Fruit fly (Drosophila melanogaster): ENCODE measurements around the gene Graf.
"Not testable (repeated sequence)": the region's sequence is repeated elsewhere in the genome, so short reads cannot be mapped to it uniquely, and the experiment has no call there.

Graf gene

dm6 chrX:15799085-15799557 lies 38.6 kb upstream of the Graf start, which contains the start of the genes sordd2 and CG15602 (continued):
- TF ChIP-seq sna (GFP tag; IDR thresholded peaks at IDR 0.05; ENCODE audit: partially characterized antibody) (peak; percentile 67), tna (GFP tag; IDR thresholded peaks at IDR 0.05; ENCODE audit: partially characterized antibody) (peak; percentile 62), ssp (GFP tag; IDR thresholded peaks at IDR 0.05) (peak; percentile 95), CG7357 (GFP tag; IDR thresholded peaks at IDR 0.05) (0 out of 3 replicates have a peak, but pooled peaks have one; percentile 20), pan (GFP tag; optimal IDR thresholded peaks at IDR 0.05 in 1 of 2, IDR thresholded peaks at IDR 0.05 in 1 of 2) (peak in 1 of 2 experiments; percentile 24), Gug (GFP tag; IDR thresholded peaks at IDR 0.05) (peak; percentile 21; the same call in 1 of the 4 replicates), CG13287 (GFP tag; IDR thresholded peaks at IDR 0.05; ENCODE audit: partially characterized antibody) (peak; percentile 33), sens (GFP tag) (peak; percentile 65), CG42726 (GFP tag; IDR thresholded peaks at IDR 0.05; ENCODE audit: partially characterized antibody) (peak; percentile 80; the same call in 1 of the 2 replicates), Med (GFP tag) (peak; percentile 15), knrl (GFP tag; IDR thresholded peaks at IDR 0.05; ENCODE audit: partially characterized antibody) (peak; percentile 81), bbx (GFP tag; IDR thresholded peaks at IDR 0.05; ENCODE audit: partially characterized antibody) (peak; percentile 86), Dll (GFP tag; IDR thresholded peaks at IDR 0.05; ENCODE audit: partially characterized antibody) (peak; percentile 80), vnd (GFP tag; IDR thresholded peaks at IDR 0.05; ENCODE audit: partially characterized antibody) (peak; percentile 68), CG34224 (GFP tag; IDR thresholded peaks at IDR 0.05; ENCODE audit: partially characterized antibody) (peak; percentile 60; the same call in 2 of the 3 replicates), hb (GFP tag; IDR thresholded peaks at IDR 0.05; ENCODE audit: partially characterized antibody) (peak; percentile 76), unc-4 (GFP tag; IDR thresholded peaks at IDR 0.05; ENCODE audit: partially characterized antibody) (peak; percentile 84), klu (GFP tag; IDR thresholded peaks at IDR 0.05) (peak; percentile 18; the same call in 1 of the 2 replicates), CG32532 (GFP tag; IDR thresholded peaks at IDR 0.05) (peak; percentile 17; the same call in 1 of the 2 replicates), Scr (GFP tag; IDR thresholded peaks at IDR 0.05; ENCODE audit: partially characterized antibody) (peak; percentile 81), Hr78 (GFP tag; optimal IDR thresholded peaks at IDR 0.05) (peak in 1 of 2 experiments; percentile 66)
- not testable (repeated sequence) for TF ChIP-seq pan (optimal IDR thresholded peaks at IDR 0.05)

dm6 chrX:15795951-15796443 lies 35.5 kb upstream of the Graf start, which contains the start of gene sordd1:
TSS of gene sordd1 (minus strand) at chrX:15796028.
- peak in 1 of 2 experiments; percentile 58 for TF ChIP-seq Hr78 (GFP tag; optimal IDR thresholded peaks at IDR 0.05)
- peak; percentile 95 for TF ChIP-seq inv (GFP tag; IDR thresholded peaks at IDR 0.05; ENCODE audit: partially characterized antibody)
- TF ChIP-seq CG7357 (GFP tag; IDR thresholded peaks at IDR 0.05), result peak; percentile 96
- peak; percentile 51; the same call in 1 of the 3 replicates for TF ChIP-seq CG11456 (GFP tag; IDR thresholded peaks at IDR 0.05)
- peak; percentile 86 for TF ChIP-seq CG30020 (tag; optimal IDR thresholded peaks at IDR 0.05)
- TF ChIP-seq Sin3A (optimal IDR thresholded peaks at IDR 0.05), result peak; percentile 15
- peak in 1 of 3 experiments; percentile 77 for TF ChIP-seq lola (GFP tag; optimal IDR thresholded peaks at IDR 0.05)
- peak; percentile 31 for TF ChIP-seq sens (GFP tag)
- peak; percentile 31 for TF ChIP-seq pzg (GFP tag; optimal IDR thresholded peaks at IDR 0.05)
- 0 out of 2 replicates have a peak, but pooled peaks have one; percentile 27 for TF ChIP-seq Rfx (GFP tag; IDR thresholded peaks at IDR 0.05)
- peak; percentile 86 for TF ChIP-seq tna (GFP tag; IDR thresholded peaks at IDR 0.05; ENCODE audit: partially characterized antibody)
- TF ChIP-seq Bgb (GFP tag; IDR thresholded peaks at IDR 0.05; ENCODE audit: partially characterized antibody), result peak; percentile 91
- peak; percentile 93 for TF ChIP-seq amos (GFP tag; IDR thresholded peaks at IDR 0.05; ENCODE audit: partially characterized antibody)
- TF ChIP-seq bbx (GFP tag; IDR thresholded peaks at IDR 0.05; ENCODE audit: partially characterized antibody), result peak; percentile 85
- TF ChIP-seq HLH4C (GFP tag; IDR thresholded peaks at IDR 0.05; ENCODE audit: partially characterized antibody), result peak; percentile 92
- TF ChIP-seq CG34224 (GFP tag; IDR thresholded peaks at IDR 0.05; ENCODE audit: partially characterized antibody), result peak; percentile 85
- TF ChIP-seq CG2129 (GFP tag; IDR thresholded peaks at IDR 0.05; ENCODE audit: partially characterized antibody), result peak; percentile 81
- TF ChIP-seq Dll (GFP tag; IDR thresholded peaks at IDR 0.05; ENCODE audit: partially characterized antibody), result peak; percentile 87
- peak; percentile 70; the same call in 1 of the 2 replicates for TF ChIP-seq sna (GFP tag; IDR thresholded peaks at IDR 0.05; ENCODE audit: partially characterized antibody)
- peak; percentile 86; the same call in 1 of the 4 replicates for TF ChIP-seq chinmo (GFP tag; IDR thresholded peaks at IDR 0.05; ENCODE audit: partially characterized antibody)
- 0 out of 2 replicates have a peak, but pooled peaks have one; percentile 23 for TF ChIP-seq Ptx1 (GFP tag; IDR thresholded peaks at IDR 0.05)
- peak; percentile 89 for TF ChIP-seq CG13287 (GFP tag; IDR thresholded peaks at IDR 0.05; ENCODE audit: partially characterized antibody)
- peak; percentile 31; the same call in 1 of the 2 replicates for TF ChIP-seq MBD-R2 (GFP tag; IDR thresholded peaks at IDR 0.05)
- peak; percentile 85 for TF ChIP-seq CG7963 (GFP tag; IDR thresholded peaks at IDR 0.05; ENCODE audit: partially characterized antibody)
- TF ChIP-seq vnd (GFP tag; IDR thresholded peaks at IDR 0.05; ENCODE audit: partially characterized antibody), result peak; percentile 90
- peak; percentile 4 for TF ChIP-seq CG14710 (tag; optimal IDR thresholded peaks at IDR 0.05)
- peak; percentile 3 for TF ChIP-seq Med (GFP tag)
- peak; percentile 97 for TF ChIP-seq CG6791 (GFP tag; IDR thresholded peaks at IDR 0.05; ENCODE audit: partially characterized antibody)
- peak; percentile 98 for TF ChIP-seq ssp (GFP tag; IDR thresholded peaks at IDR 0.05)
- TF ChIP-seq row (GFP tag; IDR thresholded peaks at IDR 0.05), result peak; percentile 77
- TF ChIP-seq Opbp (GFP tag; IDR thresholded peaks at IDR 0.05; ENCODE audit: partially characterized antibody), result peak; percentile 88
